Worm (Caenorhabditis elegans) whole organism, late embryonic: ENCODE data around the gene K06A1.2.

Experiments used
- K02D7.2 ChIP-seq: sonication (generic microtip); optimal IDR thresholded peaks from 2 replicates; lab custom pipeline; 2017; ENCODE audit warnings: mild to moderate bottlenecking, missing genetic modification characterization, missing compliant biosample characterization
- dve-1 ChIP-seq: sonication (generic microtip); optimal IDR thresholded peaks from 2 replicates; lab custom pipeline; 2017; ENCODE audit warnings: antibody characterized with exemption, mild to moderate bottlenecking, missing genetic modification characterization, missing compliant biosample characterization
- elt-2 ChIP-seq: sonication (generic microtip); optimal IDR thresholded peaks from 2 replicates; lab custom pipeline; 2016; ENCODE audit warnings: missing genetic modification reagents, missing genetic modification characterization, missing compliant biosample characterization
- fkh-10 ChIP-seq: fragments of 150-350 bp; optimal IDR thresholded peaks from 2 replicates; lab custom pipeline; 2014; ENCODE audit warnings: missing biosample characterization, missing genetic modification reagents, missing genetic modification characterization
- nfya-1 ChIP-seq: sonication (generic microtip); optimal IDR thresholded peaks from 2 replicates; lab custom pipeline; 2017; ENCODE audit warnings: missing genetic modification characterization, mild to moderate bottlenecking, missing compliant biosample characterization, antibody characterized with exemption, moderate library complexity
- nhr-11 ChIP-seq: fragments of 150-350 bp; optimal IDR thresholded peaks from 2 replicates; lab custom pipeline; 2014; ENCODE audit warnings: missing biosample characterization, missing genetic modification characterization

ce11 chrII:6448656-6449055 is 4.8 kb downstream of the K06A1.2 start:
- TF ChIP-seq K02D7.2 (tag; lab: Kevin White, UChicago) (no peak), dve-1 (tag; lab: Kevin White, UChicago) (no peak), fkh-10 (GFP tag; lab: Kevin White, UChicago) (no peak), nhr-11 (tag; lab: Kevin White, UChicago) (no peak), nfya-1 (no peak), elt-2 (no peak)
